Worm (Caenorhabditis elegans) whole organism, L1 larva: ENCODE results near the gene fipr-13.

Experiments used
- C04F5.9 ChIP-seq: sonication (generic microtip); optimal IDR thresholded peaks from 2 replicates; lab custom pipeline; 2016; ENCODE audit warnings: missing genetic modification characterization, missing compliant biosample characterization
- C34B4.2 ChIP-seq: sonication (generic microtip); optimal IDR thresholded peaks from 2 replicates; lab custom pipeline; 2017; ENCODE audit warnings: mild to moderate bottlenecking, missing genetic modification characterization, missing compliant biosample characterization
- Y116A8C.19 ChIP-seq: sonication (generic microtip); optimal IDR thresholded peaks from 2 replicates; lab custom pipeline; 2016; ENCODE audit warnings: missing compliant biosample characterization, missing genetic modification characterization, borderline replicate concordance
- aha-1 ChIP-seq: fragments of 150-350 bp; optimal IDR thresholded peaks from 2 replicates; lab custom pipeline; 2014; ENCODE audit warnings: missing biosample characterization, missing genetic modification characterization
- ama-1 ChIP-seq: fragments of 150-350 bp; optimal IDR thresholded peaks from 2 replicates; lab custom pipeline; 2014
- blmp-1 ChIP-seq: fragments of 150-350 bp; optimal IDR thresholded peaks from 2 replicates; lab custom pipeline; 2014; ENCODE audit warnings: missing biosample characterization, missing genetic modification characterization
- ceh-82 ChIP-seq, 3 experiments: fragments of 150-350 bp in 1 of 3; sonication (generic microtip) in 2 of 3; optimal IDR thresholded peaks; 2 replicates each; lab custom pipeline; 2014 to 2017; ENCODE audit warnings: missing biosample characterization in 3 of 3, missing genetic modification characterization in 3 of 3
- ceh-88 ChIP-seq: fragments of 200-800 bp; sonication (Bioruptor generic); IDR thresholded peaks from 2 replicates; pipeline ENCODE4 v1.3.6; 2022; ENCODE audit warnings: missing genetic modification characterization, missing compliant biosample characterization
- ces-1 ChIP-seq: fragments of 150-350 bp; optimal IDR thresholded peaks from 2 replicates; lab custom pipeline; 2014; ENCODE audit warnings: missing biosample characterization, missing genetic modification reagents, missing genetic modification characterization
- dpl-1 ChIP-seq, 3 experiments: fragments of 150-350 bp in 2 of 3; sonication (generic microtip) in 1 of 3; optimal IDR thresholded peaks; 2 replicates each; lab custom pipeline; 2014 to 2017; ENCODE audit warnings: missing biosample characterization in 3 of 3, missing genetic modification characterization in 3 of 3, missing genetic modification reagents in 3 of 3
- dsc-1 ChIP-seq: sonication (generic microtip); optimal IDR thresholded peaks from 2 replicates; lab custom pipeline; 2016; ENCODE audit warnings: mild to moderate bottlenecking, missing genetic modification characterization, missing compliant biosample characterization
- egl-13 ChIP-seq: sonication (generic microtip); optimal IDR thresholded peaks from 2 replicates; lab custom pipeline; 2016; ENCODE audit warnings: missing genotype, missing genetic modification reagents, missing genetic modification characterization, missing compliant biosample characterization
- egl-27 ChIP-seq, 2 experiments: fragments of 150-350 bp in 1 of 2; sonication (generic microtip); optimal IDR thresholded peaks; 3 replicates each; lab custom pipeline; 2017 to 2018; ENCODE audit warnings: missing biosample characterization in 2 of 2, missing genetic modification characterization in 2 of 2, missing genetic modification reagents in 2 of 2
- elt-2 ChIP-seq: sonication (generic microtip); optimal IDR thresholded peaks from 2 replicates; lab custom pipeline; 2016; ENCODE audit warnings: missing genetic modification characterization, mild to moderate bottlenecking, inconsistent platforms, missing compliant biosample characterization, missing genetic modification reagents
- elt-3 ChIP-seq, 6 experiments: fragments of 150-350 bp in 1 of 6; sonication (generic microtip); optimal IDR thresholded peaks; 2 replicates each; lab custom pipeline; 2017 to 2018; ENCODE audit warnings: missing biosample characterization in 6 of 6, missing genetic modification characterization in 6 of 6, inconsistent platforms in 1 of 6
- ets-5 ChIP-seq: fragments of 200-800 bp; sonication (Bioruptor generic); IDR thresholded peaks from 2 replicates; pipeline ENCODE4 v1.3.6; 2022; ENCODE audit warnings: missing genetic modification characterization, missing compliant biosample characterization
- fkh-10 ChIP-seq: sonication (generic microtip); optimal IDR thresholded peaks from 2 replicates; lab custom pipeline; 2017; ENCODE audit warnings: missing biosample characterization, missing genetic modification reagents, missing genetic modification characterization
- fkh-8 ChIP-seq: sonication (generic microtip); optimal IDR thresholded peaks from 2 replicates; lab custom pipeline; 2016; ENCODE audit warnings: mild to moderate bottlenecking, missing genetic modification characterization, missing compliant biosample characterization
- fos-1 ChIP-seq: fragments of 150-350 bp; optimal IDR thresholded peaks from 2 replicates; lab custom pipeline; 2014; ENCODE audit warnings: missing biosample characterization, missing genetic modification characterization
- grh-1 ChIP-seq: fragments of 200-800 bp; sonication (Bioruptor generic); IDR thresholded peaks from 2 replicates; pipeline ENCODE4 v1.3.6; 2022; ENCODE audit warnings: missing genetic modification reagents, missing genetic modification characterization, missing compliant biosample characterization
- hpl-2 ChIP-seq: fragments of 150-350 bp; optimal IDR thresholded peaks from 2 replicates; lab custom pipeline; 2014; ENCODE audit warnings: missing biosample characterization, missing genetic modification reagents, missing genetic modification characterization
- jun-1 ChIP-seq: fragments of 150-350 bp; optimal IDR thresholded peaks from 2 replicates; lab custom pipeline; 2014; ENCODE audit warnings: missing biosample characterization, missing genetic modification reagents, missing genetic modification characterization
- lin-13 ChIP-seq: fragments of 150-350 bp; optimal IDR thresholded peaks from 2 replicates; lab custom pipeline; 2014; ENCODE audit warnings: missing biosample characterization, missing genetic modification reagents, missing genetic modification characterization
- lin-14 ChIP-seq: fragments of 200-800 bp; sonication (Bioruptor generic); optimal IDR thresholded peaks from 2 replicates; lab custom pipeline; 2018; ENCODE audit warnings: mild to moderate bottlenecking, missing genetic modification characterization, moderate library complexity, missing compliant biosample characterization
- lin-35 ChIP-seq, 2 experiments: fragments of 150-350 bp; optimal IDR thresholded peaks; 2 replicates each; lab custom pipeline; 2014; ENCODE audit warnings: missing biosample characterization in 2 of 2, missing genetic modification characterization in 2 of 2, missing genetic modification reagents in 2 of 2
- lsy-2 ChIP-seq, 2 experiments: fragments of 150-350 bp; optimal IDR thresholded peaks; 2 replicates each; lab custom pipeline; 2014; ENCODE audit warnings: missing biosample characterization in 2 of 2, missing genetic modification characterization in 2 of 2
- mdl-1 ChIP-seq, 2 experiments: fragments of 150-350 bp; optimal IDR thresholded peaks; 2 replicates each; lab custom pipeline; 2014 to 2017; ENCODE audit warnings: missing biosample characterization in 2 of 2, missing genetic modification characterization in 2 of 2, inconsistent platforms in 1 of 2
- mep-1 ChIP-seq: fragments of 150-350 bp; optimal IDR thresholded peaks from 2 replicates; lab custom pipeline; 2014; ENCODE audit warnings: missing biosample characterization, missing genetic modification characterization
- nhr-20 ChIP-seq: sonication (generic microtip); optimal IDR thresholded peaks from 2 replicates; lab custom pipeline; 2016; ENCODE audit warnings: mild to moderate bottlenecking, missing genetic modification characterization, missing compliant biosample characterization
- nhr-237 ChIP-seq: fragments of 150-350 bp; optimal IDR thresholded peaks from 2 replicates; lab custom pipeline; 2014; ENCODE audit warnings: missing biosample characterization, missing genetic modification characterization
- nhr-47 ChIP-seq: sonication (generic microtip); optimal IDR thresholded peaks from 2 replicates; lab custom pipeline; 2016; ENCODE audit warnings: mild to moderate bottlenecking, missing genetic modification characterization, moderate library complexity, missing compliant biosample characterization
- nhr-71 ChIP-seq: sonication (generic microtip); optimal IDR thresholded peaks from 2 replicates; lab custom pipeline; 2016; ENCODE audit warnings: mild to moderate bottlenecking, missing genetic modification characterization, moderate library complexity, missing compliant biosample characterization
- nhr-76 ChIP-seq: sonication (generic microtip); optimal IDR thresholded peaks from 2 replicates; lab custom pipeline; 2017; ENCODE audit warnings: missing biosample characterization, missing genetic modification characterization
- nhr-77 ChIP-seq: fragments of 150-350 bp; optimal IDR thresholded peaks from 2 replicates; lab custom pipeline; 2014; ENCODE audit warnings: missing biosample characterization, missing genetic modification characterization
- nhr-85 ChIP-seq: sonication (generic microtip); peaks from one replicate; lab custom pipeline; 2016; ENCODE audit warnings: missing genetic modification characterization, inconsistent platforms, missing compliant biosample characterization
- pag-3 ChIP-seq: sonication (generic microtip); optimal IDR thresholded peaks from 2 replicates; lab custom pipeline; 2017; ENCODE audit warnings: missing genetic modification characterization, mild to moderate bottlenecking, missing compliant biosample characterization, antibody characterized with exemption, borderline replicate concordance; ENCODE audit not compliant: insufficient read depth
- pax-3 ChIP-seq: fragments of 200-800 bp; sonication (Bioruptor generic); optimal IDR thresholded peaks from 2 replicates; lab custom pipeline; 2018; ENCODE audit warnings: mild to moderate bottlenecking, missing genetic modification characterization, moderate library complexity, missing compliant biosample characterization
- skn-1 ChIP-seq: fragments of 150-350 bp; optimal IDR thresholded peaks from 2 replicates; lab custom pipeline; 2014; ENCODE audit warnings: missing biosample characterization, missing genetic modification characterization
- snpc-4 ChIP-seq: fragments of 150-350 bp; optimal IDR thresholded peaks from 2 replicates; lab custom pipeline; 2014; ENCODE audit warnings: missing biosample characterization, missing genetic modification characterization
- snu-23 ChIP-seq: sonication (generic microtip); optimal IDR thresholded peaks from 2 replicates; lab custom pipeline; 2016; ENCODE audit warnings: missing genetic modification characterization, missing compliant biosample characterization
- sox-4 ChIP-seq: sonication (generic microtip); optimal IDR thresholded peaks from 2 replicates; lab custom pipeline; 2016; ENCODE audit warnings: missing genetic modification characterization, missing compliant biosample characterization
- sup-37 ChIP-seq: fragments of 200-800 bp; sonication (Bioruptor generic); optimal IDR thresholded peaks from 2 replicates; lab custom pipeline; 2018; ENCODE audit warnings: mild to moderate bottlenecking, missing genetic modification characterization, missing compliant biosample characterization
- swsn-7 ChIP-seq: sonication (generic microtip); optimal IDR thresholded peaks from 2 replicates; lab custom pipeline; 2016; ENCODE audit warnings: missing genetic modification characterization, missing compliant biosample characterization
- tbx-2 ChIP-seq: sonication (generic microtip); optimal IDR thresholded peaks from 2 replicates; lab custom pipeline; 2016; ENCODE audit warnings: missing genetic modification characterization, missing compliant biosample characterization
- vab-15 ChIP-seq: sonication (generic microtip); optimal IDR thresholded peaks from 2 replicates; lab custom pipeline; 2017; ENCODE audit warnings: missing genotype, mild to moderate bottlenecking, missing genetic modification characterization, missing compliant biosample characterization
- xbp-1 ChIP-seq: sonication (generic microtip); optimal IDR thresholded peaks from 2 replicates; lab custom pipeline; 2016; ENCODE audit warnings: missing genetic modification characterization, missing compliant biosample characterization
- zag-1 ChIP-seq: fragments of 150-350 bp; optimal IDR thresholded peaks from 2 replicates; lab custom pipeline; 2014; ENCODE audit warnings: missing biosample characterization, missing genetic modification characterization
- ztf-11 ChIP-seq, 2 experiments: sonication (generic microtip); optimal IDR thresholded peaks; 2 replicates each; lab custom pipeline; 2016 to 2017; ENCODE audit warnings: missing genetic modification characterization in 2 of 2, missing biosample characterization in 1 of 2, missing compliant biosample characterization in 1 of 2
- ztf-4 ChIP-seq: fragments of 150-350 bp; optimal IDR thresholded peaks from 2 replicates; lab custom pipeline; 2014; ENCODE audit warnings: missing biosample characterization, missing genetic modification characterization

The fipr-13 gene

ce11 chrV:10039837-10040236 lies 24.5 kb upstream of the fipr-13 start (continued):
- TF ChIP-seq lin-35 (GFP tag; optimal IDR thresholded peaks at IDR 0.05; lab: Kevin White, UChicago) = peak; percentile 61 to 64
- TF ChIP-seq nhr-71 = peak; percentile 78
- peak; percentile 24 for TF ChIP-seq egl-13 (tag; lab: Kevin White, UChicago)
- TF ChIP-seq hpl-2 (GFP tag; lab: Kevin White, UChicago) = no peak
- peak; percentile 63 for TF ChIP-seq ztf-4 (tag; lab: Kevin White, UChicago)
- TF ChIP-seq dsc-1 (tag; lab: Kevin White, UChicago) = peak; percentile 52
- peak; percentile 33 for TF ChIP-seq lin-13 (GFP tag; lab: Kevin White, UChicago)
- TF ChIP-seq C04F5.9 (tag; lab: Kevin White, UChicago) = no peak
- TF ChIP-seq swsn-7 (tag; lab: Kevin White, UChicago) = peak; percentile 66
- TF ChIP-seq C34B4.2 = no peak
- TF ChIP-seq vab-15 (tag; lab: Kevin White, UChicago) = no peak
- peak; percentile 63 for TF ChIP-seq nhr-47
- TF ChIP-seq lsy-2 (tag; optimal IDR thresholded peaks at IDR 0.05; lab: Kevin White, UChicago) = peak; percentile 64 to 91
- TF ChIP-seq mdl-1 (tag; optimal IDR thresholded peaks at IDR 0.05; lab: Kevin White, UChicago) = peak in 1 of 2 experiments; percentile 60
- TF ChIP-seq tbx-2 (tag; lab: Kevin White, UChicago) = peak; percentile 66
- TF ChIP-seq ceh-88 = no peak
- TF ChIP-seq ztf-11 (tag; optimal IDR thresholded peaks at IDR 0.05; lab: Kevin White, UChicago) = peak in 1 of 2 experiments; percentile 7
- TF ChIP-seq elt-3 (tag; optimal IDR thresholded peaks at IDR 0.05; lab: Kevin White, UChicago) = peak in 3 of 6 experiments; percentile 7 to 49 (median 41)
- TF ChIP-seq fkh-10 (GFP tag; lab: Kevin White, UChicago) = no peak
- TF ChIP-seq pag-3 (tag; lab: Kevin White, UChicago) = no peak
- TF ChIP-seq nhr-77 (tag; lab: Kevin White, UChicago) = peak; percentile 61
- peak; percentile 79 for TF ChIP-seq lin-14 (GFP tag; lab: Kevin White, UChicago)
- no peak for TF ChIP-seq ces-1 (GFP tag; lab: Kevin White, UChicago)
- no peak for TF ChIP-seq aha-1 (tag; lab: Kevin White, UChicago)
- peak; percentile 4 to 30 (median 7) for TF ChIP-seq dpl-1 (GFP tag; optimal IDR thresholded peaks at IDR 0.05; lab: Kevin White, UChicago)
- TF ChIP-seq nhr-85 (tag; lab: Kevin White, UChicago) = peak; percentile 73
- TF ChIP-seq grh-1 (GFP tag; lab: Robert Waterston, UW) = no peak
- TF ChIP-seq sup-37 = no peak
- TF ChIP-seq snu-23 (GFP tag; lab: Kevin White, UChicago) = peak; percentile 75
- peak; percentile 51 for TF ChIP-seq fos-1 (tag; lab: Kevin White, UChicago)
- no peak for TF ChIP-seq Y116A8C.19 (tag; lab: Kevin White, UChicago)
- TF ChIP-seq fkh-8 = peak; percentile 31
- TF ChIP-seq elt-2 (tag; lab: Kevin White, UChicago) = peak; percentile 85
- TF ChIP-seq xbp-1 (tag; lab: Kevin White, UChicago) = peak; percentile 26
- peak in 1 of 2 experiments; percentile 34 for TF ChIP-seq egl-27 (tag; optimal IDR thresholded peaks at IDR 0.05; lab: Kevin White, UChicago)
- TF ChIP-seq blmp-1 (tag; lab: Kevin White, UChicago) = peak; percentile 91
- TF ChIP-seq, all 84 proteins: peak for 37

ce11 chrV:10041484-10041883 lies 22.8 kb upstream of the fipr-13 start:
- peak; percentile 47 for TF ChIP-seq fkh-8
- TF ChIP-seq ets-5 = no peak
- TF ChIP-seq snu-23 (GFP tag; lab: Kevin White, UChicago) = peak; percentile 31
- TF ChIP-seq nhr-237 (tag; lab: Kevin White, UChicago) = no peak
- TF ChIP-seq zag-1 (tag; lab: Kevin White, UChicago) = no peak
- TF ChIP-seq nhr-20 (tag; lab: Kevin White, UChicago) = peak; percentile 3
- peak; percentile 3 for TF ChIP-seq blmp-1 (tag; lab: Kevin White, UChicago)
- peak; percentile 68 for TF ChIP-seq lin-14 (GFP tag; lab: Kevin White, UChicago)
- peak; percentile 33 to 54 for TF ChIP-seq lsy-2 (tag; optimal IDR thresholded peaks at IDR 0.05; lab: Kevin White, UChicago)
- TF ChIP-seq pax-3 = no peak
- peak; percentile 22 for TF ChIP-seq swsn-7 (tag; lab: Kevin White, UChicago)
- no peak for TF ChIP-seq nhr-77 (tag; lab: Kevin White, UChicago)
- TF ChIP-seq lin-35 (GFP tag; optimal IDR thresholded peaks at IDR 0.05; lab: Kevin White, UChicago) = peak in 1 of 2 experiments; percentile 4
- peak in 1 of 3 experiments; percentile 50 for TF ChIP-seq ceh-82 (tag; optimal IDR thresholded peaks at IDR 0.05; lab: Kevin White, UChicago)
- TF ChIP-seq nhr-71 = peak; percentile 34
- no peak for TF ChIP-seq ama-1 (lab: Kevin White, UChicago)
- TF ChIP-seq dsc-1 (tag; lab: Kevin White, UChicago) = no peak
- TF ChIP-seq mep-1 (tag; lab: Kevin White, UChicago) = peak; percentile 21
- no peak for TF ChIP-seq ceh-88
- no peak for TF ChIP-seq nhr-76 (tag; lab: Kevin White, UChicago)
- TF ChIP-seq skn-1 = no peak
- TF ChIP-seq sox-4 = no peak
- TF ChIP-seq snpc-4 (tag; lab: Kevin White, UChicago) = no peak
- TF ChIP-seq jun-1 (tag; lab: Kevin White, UChicago) = no peak
- no peak for TF ChIP-seq vab-15 (tag; lab: Kevin White, UChicago)
- TF ChIP-seq nhr-47 = peak; percentile 25
- no peak for TF ChIP-seq egl-27 (tag; optimal IDR thresholded peaks at IDR 0.05; lab: Kevin White, UChicago)
